Fruit fly (Drosophila melanogaster) whole organism, embryonic: ENCODE measurements around the gene CG10418.

Experiments used
- Bteb2 ChIP-seq: fragments of 200-800 bp; sonication (Bioruptor generic); optimal IDR thresholded peaks from 2 replicates; lab custom pipeline; 2016; ENCODE audit warnings: missing biosample characterization, missing genetic modification characterization
- CG10462 ChIP-seq: fragments of 200-800 bp; sonication (Bioruptor generic); optimal IDR thresholded peaks from 2 replicates; lab custom pipeline; 2016; ENCODE audit warnings: missing biosample characterization, missing genetic modification characterization
- CG11696 ChIP-seq: fragments of 200-800 bp; sonication (Bioruptor generic); IDR thresholded peaks from 2 replicates; pipeline ENCODE4 v1.3.6; 2022; ENCODE audit warnings: missing biosample characterization, missing genetic modification characterization
- CG12391 ChIP-seq: fragments of 200-800 bp; sonication (Bioruptor generic); optimal IDR thresholded peaks from 3 replicates; lab custom pipeline; 2018; ENCODE audit warnings: missing biosample characterization, mild to moderate bottlenecking, missing genetic modification characterization, moderate library complexity
- CG12744 ChIP-seq: fragments of 200-800 bp; sonication (Bioruptor generic); optimal IDR thresholded peaks from 2 replicates; lab custom pipeline; 2016; ENCODE audit warnings: missing biosample characterization, missing genetic modification characterization
- CG14050 ChIP-seq: fragments of 200-800 bp; sonication (Bioruptor generic); IDR thresholded peaks from 3 replicates; pipeline ENCODE4 v1.3.6; 2022; ENCODE audit warnings: missing biosample characterization, missing genetic modification characterization
- CG14441 ChIP-seq: fragments of 200-800 bp; sonication (Bioruptor generic); IDR thresholded peaks from 2 replicates; pipeline ENCODE4 v1.3.6; 2022; ENCODE audit warnings: missing biosample characterization, missing genetic modification characterization
- CG1529 ChIP-seq: fragments of 200-800 bp; sonication (Bioruptor generic); optimal IDR thresholded peaks from 3 replicates; lab custom pipeline; 2018; ENCODE audit warnings: missing biosample characterization, missing genetic modification characterization
- CG15696 ChIP-seq: fragments of 200-800 bp; sonication (Bioruptor generic); optimal IDR thresholded peaks from 2 replicates; lab custom pipeline; 2019; ENCODE audit warnings: missing biosample characterization, mild to moderate bottlenecking, missing genetic modification characterization, moderate library complexity
- CG16863 ChIP-seq: fragments of 200-800 bp; sonication (Bioruptor generic); optimal IDR thresholded peaks from 3 replicates; lab custom pipeline; 2016; ENCODE audit warnings: missing biosample characterization, missing genetic modification characterization
- CG17385 ChIP-seq: fragments of 200-800 bp; sonication (Bioruptor generic); optimal IDR thresholded peaks from 3 replicates; lab custom pipeline; 2018; ENCODE audit warnings: missing biosample characterization, mild to moderate bottlenecking, missing genetic modification characterization
- CG17612 ChIP-seq: fragments of 200-800 bp; sonication (Bioruptor generic); IDR thresholded peaks from 2 replicates; pipeline ENCODE4 v1.3.6; 2022; ENCODE audit warnings: missing biosample characterization, missing genetic modification characterization
- CG17802 ChIP-seq: fragments of 200-800 bp; sonication (Bioruptor generic); optimal IDR thresholded peaks from 2 replicates; lab custom pipeline; 2018; ENCODE audit warnings: missing biosample characterization, mild to moderate bottlenecking, missing genetic modification characterization, moderate library complexity
- CG1792 ChIP-seq: fragments of 200-800 bp; sonication (Bioruptor generic); optimal IDR thresholded peaks from 2 replicates; lab custom pipeline; 2016; ENCODE audit warnings: missing biosample characterization, missing genetic modification characterization
- CG1832 ChIP-seq: fragments of 200-800 bp; sonication (Bioruptor generic); optimal IDR thresholded peaks from 2 replicates; lab custom pipeline; 2017; ENCODE audit warnings: missing biosample characterization, mild to moderate bottlenecking, missing genetic modification characterization, inconsistent platforms
- CG18599 ChIP-seq: fragments of 200-800 bp; sonication (Bioruptor generic); optimal IDR thresholded peaks from 3 replicates; lab custom pipeline; 2017; ENCODE audit warnings: missing biosample characterization, missing genetic modification characterization, mild to moderate bottlenecking, moderate library complexity, missing genetic modification reagents
- CG3163 ChIP-seq: fragments of 200-800 bp; sonication (Bioruptor generic); optimal IDR thresholded peaks from 3 replicates; lab custom pipeline; 2016; ENCODE audit warnings: missing biosample characterization, missing genetic modification characterization
- CG34376 ChIP-seq: fragments of 200-800 bp; sonication (Bioruptor generic); optimal IDR thresholded peaks from 2 replicates; lab custom pipeline; 2018; ENCODE audit warnings: missing biosample characterization, mild to moderate bottlenecking, missing genetic modification characterization
- CG43689 ChIP-seq: fragments of 200-800 bp; sonication (Bioruptor generic); IDR thresholded peaks from 2 replicates; pipeline ENCODE4 v1.3.6; 2022; ENCODE audit warnings: missing biosample characterization, missing genetic modification characterization
- CG5245 ChIP-seq: fragments of 200-800 bp; sonication (Bioruptor generic); optimal IDR thresholded peaks from 3 replicates; lab custom pipeline; 2016; ENCODE audit warnings: missing biosample characterization, missing genetic modification characterization
- CG6854 ChIP-seq: fragments of 200-800 bp; sonication (Bioruptor generic); optimal IDR thresholded peaks from 3 replicates; lab custom pipeline; 2017; ENCODE audit warnings: missing biosample characterization, mild to moderate bottlenecking, missing genetic modification characterization
- CG8359 ChIP-seq: fragments of 200-800 bp; sonication (Bioruptor generic); optimal IDR thresholded peaks from 2 replicates; lab custom pipeline; 2017; ENCODE audit warnings: missing biosample characterization, mild to moderate bottlenecking, missing genetic modification characterization, borderline replicate concordance
- CG9609 ChIP-seq: fragments of 200-800 bp; sonication (Bioruptor generic); optimal IDR thresholded peaks from 3 replicates; lab custom pipeline; 2016; ENCODE audit warnings: missing biosample characterization, missing genetic modification characterization
- Dfd ChIP-seq, 2 experiments: fragments of >200 bp; optimal IDR thresholded peaks; 2 replicates each; lab custom pipeline; 2017; ENCODE audit warnings: missing biosample characterization in 2 of 2, missing genetic modification characterization in 2 of 2
- Eip74EF ChIP-seq, 2 experiments: fragments of 200-800 bp in 1 of 2; fragments of >200 bp in 1 of 2; sonication (Bioruptor generic) in 1 of 2; optimal IDR thresholded peaks; 2 replicates each; lab custom pipeline; 2017 to 2019; ENCODE audit warnings: missing biosample characterization in 2 of 2, missing genetic modification characterization in 2 of 2, mild to moderate bottlenecking in 1 of 2, moderate library complexity in 1 of 2
- Elba2 ChIP-seq: fragments of 200-800 bp; sonication (Bioruptor generic); optimal IDR thresholded peaks from 3 replicates; lab custom pipeline; 2016; ENCODE audit warnings: missing biosample characterization, missing genetic modification characterization
- Gsc ChIP-seq: fragments of 200-800 bp; sonication (Bioruptor generic); IDR thresholded peaks from 2 replicates; pipeline ENCODE4 v1.3.6; 2022; ENCODE audit warnings: missing biosample characterization, missing genetic modification characterization
- HLH4C ChIP-seq: fragments of 200-800 bp; sonication (Bioruptor generic); IDR thresholded peaks from 3 replicates; pipeline ENCODE4 v1.3.6; 2022; ENCODE audit warnings: missing biosample characterization, missing genetic modification characterization; ENCODE audit not compliant: partially characterized antibody
- Kr ChIP-seq: fragments of 200-800 bp; sonication (Bioruptor generic); optimal IDR thresholded peaks from 2 replicates; lab custom pipeline; 2017; ENCODE audit warnings: missing biosample characterization, mild to moderate bottlenecking, missing genetic modification characterization
- Lpt ChIP-seq: fragments of >200 bp; optimal IDR thresholded peaks from 2 replicates; lab custom pipeline; 2018; ENCODE audit warnings: missing biosample characterization, missing genetic modification characterization
- Mad ChIP-seq: fragments of 200-800 bp; sonication (Bioruptor generic); optimal IDR thresholded peaks from 2 replicates; lab custom pipeline; 2016; ENCODE audit warnings: missing biosample characterization, missing genetic modification characterization
- Med ChIP-seq: fragments of 200-800 bp; sonication (Bioruptor generic); peaks from one replicate; lab custom pipeline; 2016; ENCODE audit warnings: missing biosample characterization, missing genetic modification characterization, mild to moderate bottlenecking, inconsistent platforms, moderate library complexity
- Nf-YC ChIP-seq: fragments of 200-800 bp; optimal IDR thresholded peaks from 3 replicates; lab custom pipeline; 2019; ENCODE audit warnings: missing biosample characterization, mild to moderate bottlenecking, missing genetic modification characterization, moderate library complexity
- Rx ChIP-seq: fragments of 200-800 bp; sonication (Bioruptor generic); IDR thresholded peaks from 2 replicates; pipeline ENCODE4 v1.3.6; 2022; ENCODE audit warnings: missing biosample characterization, missing genetic modification characterization
- Sin3A ChIP-seq: fragments of >200 bp; optimal IDR thresholded peaks from 2 replicates; lab custom pipeline; 2018
- Sry-β ChIP-seq: fragments of 200-800 bp; sonication (Bioruptor generic); optimal IDR thresholded peaks from 2 replicates; lab custom pipeline; 2018; ENCODE audit warnings: missing biosample characterization, mild to moderate bottlenecking, missing genetic modification characterization, moderate library complexity
- Stat92E ChIP-seq, 3 experiments: fragments of >200 bp in 2 of 3; fragments of 200-800 bp in 1 of 3; sonication (Bioruptor generic) in 1 of 3; optimal IDR thresholded peaks; 2 replicates each; lab custom pipeline; 2017 to 2019; ENCODE audit warnings: missing biosample characterization in 3 of 3, missing genetic modification characterization in 3 of 3, mild to moderate bottlenecking in 1 of 3, moderate library complexity in 1 of 3
- TFAM ChIP-seq: fragments of 200-800 bp; sonication (Bioruptor generic); optimal IDR thresholded peaks from 2 replicates; lab custom pipeline; 2017; ENCODE audit warnings: missing biosample characterization, missing genetic modification characterization, inconsistent platforms
- Taf1 ChIP-seq: fragments of 200-800 bp; sonication (Bioruptor generic); IDR thresholded peaks from 2 replicates; pipeline ENCODE4 v1.3.6; 2022; ENCODE audit warnings: missing biosample characterization, missing genetic modification characterization
- ase ChIP-seq: fragments of 200-800 bp; sonication (Bioruptor generic); IDR thresholded peaks from 3 replicates; pipeline ENCODE4 v1.3.6; 2022; ENCODE audit warnings: missing biosample characterization, missing genetic modification characterization
- da ChIP-seq: fragments of 200-800 bp; sonication (Bioruptor generic); optimal IDR thresholded peaks from 2 replicates; lab custom pipeline; 2016; ENCODE audit warnings: missing biosample characterization, missing genetic modification characterization
- dan ChIP-seq: fragments of 200-800 bp; sonication (Bioruptor generic); IDR thresholded peaks from 2 replicates; pipeline ENCODE4 v1.3.6; 2022; ENCODE audit warnings: missing biosample characterization, missing genetic modification characterization
- dmrt99B ChIP-seq: fragments of 200-800 bp; sonication (Bioruptor generic); optimal IDR thresholded peaks from 2 replicates; lab custom pipeline; 2018; ENCODE audit warnings: missing biosample characterization, mild to moderate bottlenecking, missing genetic modification characterization, moderate library complexity
- emc ChIP-seq: fragments of 200-800 bp; sonication (Bioruptor generic); optimal IDR thresholded peaks from 2 replicates; lab custom pipeline; 2016; ENCODE audit warnings: missing biosample characterization, missing genetic modification characterization
- gce ChIP-seq: fragments of 200-800 bp; sonication (Bioruptor generic); IDR thresholded peaks from 3 replicates; pipeline ENCODE4 v1.3.6; 2022; ENCODE audit warnings: missing biosample characterization, missing genetic modification characterization
- h ChIP-seq: fragments of >200 bp; optimal IDR thresholded peaks from 2 replicates; lab custom pipeline; 2017
- ham ChIP-seq: fragments of 200-800 bp; sonication (Bioruptor generic); IDR thresholded peaks from 2 replicates; pipeline ENCODE4 v1.3.6; 2022; ENCODE audit warnings: missing biosample characterization, missing genetic modification characterization
- lab ChIP-seq: fragments of 200-800 bp; sonication (Bioruptor generic); optimal IDR thresholded peaks from 3 replicates; lab custom pipeline; 2017; ENCODE audit warnings: missing biosample characterization, missing genetic modification characterization, mild to moderate bottlenecking, moderate library complexity, missing genetic modification reagents
- otp ChIP-seq: fragments of 200-800 bp; sonication (Bioruptor generic); IDR thresholded peaks from 3 replicates; pipeline ENCODE4, ENCODE4 v1.3.6; 2022; ENCODE audit warnings: missing biosample characterization, missing genetic modification characterization
- pros ChIP-seq: fragments of 200-800 bp; sonication (Bioruptor generic); optimal IDR thresholded peaks from 3 replicates; lab custom pipeline; 2019; ENCODE audit warnings: missing biosample characterization, mild to moderate bottlenecking, missing genetic modification characterization, moderate library complexity
- pzg ChIP-seq: fragments of 200-800 bp; sonication (Bioruptor generic); optimal IDR thresholded peaks from 3 replicates; lab custom pipeline; 2018; ENCODE audit warnings: missing biosample characterization, mild to moderate bottlenecking, missing genetic modification characterization, moderate library complexity
- sens ChIP-seq: fragments of 200-800 bp; sonication (Bioruptor generic); peaks from one replicate; lab custom pipeline; 2016; ENCODE audit warnings: missing biosample characterization, missing genetic modification characterization
- yki ChIP-seq: fragments of >200 bp; optimal IDR thresholded peaks from 3 replicates; lab custom pipeline; 2018

CG10418 gene

dm6 chr3L:12287370-12287769, 49.1 kb upstream of the CG10418 start (continued):
- 0 out of 2 replicates have a peak, but pooled peaks have one; percentile 10 for TF ChIP-seq Rx
- no peak for TF ChIP-seq CG17802
- no peak for TF ChIP-seq Sry-β (GFP tag; lab: Kevin White, UChicago)
- no peak for TF ChIP-seq TFAM (GFP tag; lab: Kevin White, UChicago)
- TF ChIP-seq emc (GFP tag; lab: Kevin White, UChicago), result no peak
- TF ChIP-seq yki (lab: Kevin White, UChicago), result no peak
- TF ChIP-seq Stat92E (GFP tag; optimal IDR thresholded peaks at IDR 0.05; lab: Kevin White, UChicago), result no peak
- no peak for TF ChIP-seq CG17612 (GFP tag; lab: Robert Waterston, UW)
- no peak for TF ChIP-seq Mad (GFP tag; lab: Kevin White, UChicago)
- TF ChIP-seq Kr (GFP tag; lab: Kevin White, UChicago), result no peak
- no peak for TF ChIP-seq dan (GFP tag; lab: Robert Waterston, UW)
- TF ChIP-seq otp (GFP tag; lab: Robert Waterston, UW), result no peak
- TF ChIP-seq CG3163, result no peak
- TF ChIP-seq CG5245 (GFP tag; lab: Kevin White, UChicago), result no peak
- TF ChIP-seq Elba2 (GFP tag; lab: Kevin White, UChicago), result no peak
- no peak for TF ChIP-seq gce (GFP tag; lab: Robert Waterston, UW)
- TF ChIP-seq CG8359 (GFP tag; lab: Kevin White, UChicago), result no peak
- peak; percentile 28 for TF ChIP-seq Med (GFP tag; lab: Kevin White, UChicago)
- TF ChIP-seq Nf-YC (tag; lab: Kevin White, UChicago), result no peak
- TF ChIP-seq CG1529 (GFP tag; lab: Kevin White, UChicago), result no peak
- no peak for TF ChIP-seq CG14441
- TF ChIP-seq CG11696 (GFP tag; lab: Robert Waterston, UW), result no peak
- no peak for TF ChIP-seq CG43689 (GFP tag; lab: Robert Waterston, UW)
- TF ChIP-seq Dfd (GFP tag; optimal IDR thresholded peaks at IDR 0.05; lab: Kevin White, UChicago), result no peak
- TF ChIP-seq CG15696 (tag; lab: Kevin White, UChicago), result no peak
- no peak for TF ChIP-seq CG18599
- TF ChIP-seq Eip74EF (GFP tag; optimal IDR thresholded peaks at IDR 0.05; lab: Kevin White, UChicago), result no peak
- no peak for TF ChIP-seq lab (GFP tag; lab: Kevin White, UChicago)
- TF ChIP-seq CG1832 (GFP tag; lab: Kevin White, UChicago), result no peak
- no peak for TF ChIP-seq h
- TF ChIP-seq sens (GFP tag; lab: Kevin White, UChicago), result peak; percentile 62
- no peak for TF ChIP-seq ham
- TF ChIP-seq Gsc (GFP tag; lab: Robert Waterston, UW), result no peak
- no peak for TF ChIP-seq Lpt (GFP tag; lab: Kevin White, UChicago)
- no peak for TF ChIP-seq CG12391 (tag; lab: Kevin White, UChicago)
- TF ChIP-seq CG10462 (GFP tag; lab: Kevin White, UChicago), result no peak
- TF ChIP-seq dmrt99B (tag; lab: Kevin White, UChicago), result no peak
- TF ChIP-seq Sin3A (lab: Kevin White, UChicago), result no peak
- TF ChIP-seq CG14050 (GFP tag; lab: Robert Waterston, UW), result no peak
- TF ChIP-seq CG12744 (GFP tag; lab: Kevin White, UChicago), result no peak
- TF ChIP-seq Bteb2 (GFP tag; lab: Kevin White, UChicago), result no peak
- TF ChIP-seq pros (GFP tag; lab: Kevin White, UChicago), result no peak
- no peak for TF ChIP-seq ase
- TF ChIP-seq CG1792 (GFP tag; lab: Kevin White, UChicago), result no peak
- no peak for TF ChIP-seq HLH4C (GFP tag; lab: Robert Waterston, UW)
- no peak for TF ChIP-seq CG6854 (GFP tag; lab: Kevin White, UChicago)
- no peak for TF ChIP-seq CG17385 (GFP tag; lab: Kevin White, UChicago)
- no peak for TF ChIP-seq pzg
- TF ChIP-seq CG16863, result no peak
- no peak for TF ChIP-seq CG34376 (GFP tag; lab: Kevin White, UChicago)
- TF ChIP-seq da (GFP tag; lab: Kevin White, UChicago), result no peak
- TF ChIP-seq CG9609 (GFP tag; lab: Kevin White, UChicago), result no peak
- TF ChIP-seq Taf1 (GFP tag; lab: Robert Waterston, UW), result no peak
